Worm (Caenorhabditis elegans): ENCODE data around the gene unc-104.

DNA sequence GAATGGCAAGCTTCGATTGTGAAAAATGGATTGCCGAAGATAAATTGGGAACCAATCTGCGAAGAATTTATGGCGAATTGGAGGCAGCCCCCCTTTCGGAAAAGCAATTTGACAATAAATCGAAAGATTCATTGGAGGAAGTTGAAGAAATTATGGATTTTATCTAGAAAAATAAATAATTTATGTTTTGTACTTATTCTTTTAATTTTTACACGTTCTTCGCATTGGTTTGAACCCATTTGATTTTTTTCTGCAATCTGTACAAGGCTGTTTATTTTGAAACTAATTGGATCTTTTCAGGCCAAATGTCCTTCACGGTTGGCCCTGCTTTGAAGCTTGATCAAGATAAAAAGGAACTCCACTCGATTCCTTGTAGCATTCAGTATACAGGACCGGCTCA, 58.2 kb downstream of the unc-104 start, which contains the start of gene ZK1127.13:
- TF ChIP-seq grh-1 (GFP tag; IDR thresholded peaks at IDR 0.05) = no peak
- TF ChIP-seq fkh-4 (tag; optimal IDR thresholded peaks at IDR 0.05; ENCODE audit: borderline replicate concordance) = no peak
- TF ChIP-seq sptf-1 (tag; optimal IDR thresholded peaks at IDR 0.05) = no peak
- no peak for TF ChIP-seq ceh-8 (GFP tag; optimal IDR thresholded peaks at IDR 0.05)
- TF ChIP-seq pax-3 (tag; optimal IDR thresholded peaks at IDR 0.05) = no peak
- TF ChIP-seq zag-1 (tag; optimal IDR thresholded peaks at IDR 0.05) = no peak
